Worm (Caenorhabditis elegans) whole organism, midembryonic: ENCODE data around the gene C45G9.6.
"Not testable (repeated sequence)": the region's sequence is repeated elsewhere in the genome, so short reads cannot be mapped to it uniquely, and the experiment has no call there.

Experiments
- T22C8.4 ChIP-seq: fragments of 200-800 bp; sonication (Bioruptor generic); IDR thresholded peaks from 2 replicates; pipeline ENCODE4 v1.3.6; 2022; ENCODE audit warnings: missing genetic modification characterization, missing compliant biosample characterization
- cog-1 ChIP-seq: sonication (generic microtip); optimal IDR thresholded peaks from 2 replicates; lab custom pipeline; 2016; ENCODE audit warnings: missing genetic modification characterization, missing compliant biosample characterization
- flt-1 ChIP-seq: fragments of 200-800 bp; sonication (Bioruptor generic); IDR thresholded peaks from 2 replicates; pipeline ENCODE4 v1.3.6; 2022; ENCODE audit warnings: missing genetic modification characterization, missing compliant biosample characterization
- klf-2 ChIP-seq: fragments of 200-800 bp; sonication (Bioruptor generic); conservative IDR thresholded peaks from 2 replicates; pipeline ENCODE4 v1.3.6; 2022; ENCODE audit warnings: missing genetic modification reagents, missing genetic modification characterization, missing compliant biosample characterization
- med-1 ChIP-seq: sonication (generic microtip); optimal IDR thresholded peaks from 2 replicates; lab custom pipeline; 2017; ENCODE audit warnings: missing genetic modification characterization, mild to moderate bottlenecking, missing compliant biosample characterization, antibody characterized with exemption, missing genetic modification reagents; ENCODE audit not compliant: insufficient read depth
- ref-1 ChIP-seq: fragments of 200-800 bp; sonication (Bioruptor generic); conservative IDR thresholded peaks from 2 replicates; pipeline ENCODE4 v1.3.6; 2022; ENCODE audit warnings: missing genetic modification reagents, missing genetic modification characterization, missing compliant biosample characterization
- tab-1 ChIP-seq: fragments of 200-800 bp; sonication (Bioruptor generic); IDR thresholded peaks from 2 replicates; pipeline ENCODE4 v1.3.6; 2022; ENCODE audit warnings: missing genetic modification characterization, missing compliant biosample characterization
- ztf-23 ChIP-seq: fragments of 200-800 bp; sonication (Bioruptor generic); IDR thresholded peaks from 2 replicates; pipeline ENCODE4 v1.3.6; 2022; ENCODE audit warnings: missing genetic modification reagents, missing genetic modification characterization, missing compliant biosample characterization
- ztf-29 ChIP-seq: fragments of 200-800 bp; sonication (Bioruptor generic); IDR thresholded peaks from 2 replicates; pipeline ENCODE4 v1.3.6; 2022; ENCODE audit warnings: missing genetic modification reagents, missing genetic modification characterization, missing compliant biosample characterization

C45G9.6 gene

ce11 chrIII:5047740-5048139 lies 11.5 kb downstream of the C45G9.6 start, which contains the start of gene C45G9.5:
TSS of gene C45G9.5 (plus strand) at chrIII:5048117.
- TF ChIP-seq flt-1 (GFP tag; lab: Robert Waterston, UW) (no peak), ref-1 (GFP tag; lab: Robert Waterston, UW) (no peak)

ce11 chrIII:5051949-5052348 lies 15.7 kb downstream of the C45G9.6 start, which contains the start of gene C45G9.15:
TSS of gene C45G9.15 (minus strand) at chrIII:5052049.
- TF ChIP-seq flt-1 (GFP tag; lab: Robert Waterston, UW) (no peak), med-1 (no peak), T22C8.4 (GFP tag; lab: Robert Waterston, UW) (no peak), ref-1 (GFP tag; lab: Robert Waterston, UW) (no peak), ztf-23 (GFP tag; lab: Robert Waterston, UW) (no peak), klf-2 (GFP tag; lab: Robert Waterston, UW) (no peak), ztf-29 (GFP tag; lab: Robert Waterston, UW) (no peak), tab-1 (no peak), cog-1 (no peak)

ce11 chrIII:5053541-5053940 lies 17.3 kb downstream of the C45G9.6 start, which contains the start of gene C45G9.8:
TSS of gene C45G9.8 (minus strand) at chrIII:5053641.
- TF ChIP-seq ref-1 (GFP tag; lab: Robert Waterston, UW) = no peak
- TF ChIP-seq T22C8.4 (GFP tag; lab: Robert Waterston, UW) = no peak
- TF ChIP-seq tab-1 = no peak
- no peak for TF ChIP-seq med-1
- no peak for TF ChIP-seq ztf-29 (GFP tag; lab: Robert Waterston, UW)
- TF ChIP-seq cog-1 = no peak
- no peak for TF ChIP-seq flt-1 (GFP tag; lab: Robert Waterston, UW)
- TF ChIP-seq ztf-23 (GFP tag; lab: Robert Waterston, UW) = no peak
- no peak for TF ChIP-seq klf-2 (GFP tag; lab: Robert Waterston, UW)

- TF ChIP-seq cog-1; ref-1 (GFP tag; lab: Robert Waterston, UW); med-1: not testable (repeated sequence)
Measured at ce11 chrIII:5055709-5056108, 19.5 kb downstream of the C45G9.6 start, which contains the start of gene C45G9.9. TSS of gene C45G9.9 (minus strand) at chrIII:5055809.

- no peak for TF ChIP-seq ref-1 (GFP tag; lab: Robert Waterston, UW)
- TF ChIP-seq tab-1 = no peak
- TF ChIP-seq med-1 = no peak
- no peak for TF ChIP-seq flt-1 (GFP tag; lab: Robert Waterston, UW)
- TF ChIP-seq ztf-29 (GFP tag; lab: Robert Waterston, UW) = no peak
- TF ChIP-seq cog-1 = no peak
- no peak for TF ChIP-seq T22C8.4 (GFP tag; lab: Robert Waterston, UW)
- no peak for TF ChIP-seq ztf-23 (GFP tag; lab: Robert Waterston, UW)
- TF ChIP-seq klf-2 (GFP tag; lab: Robert Waterston, UW) = no peak
Measured at ce11 chrIII:5061798-5062197, 25.5 kb downstream of the C45G9.6 start, which contains the start of gene C45G9.10. TSS of gene C45G9.10 (minus strand) at chrIII:5061898.

- not testable (repeated sequence) for TF ChIP-seq med-1; flt-1 (GFP tag; lab: Robert Waterston, UW); tab-1
Measured at ce11 chrIII:5062406-5062805, 26.1 kb downstream of the C45G9.6 start, which contains the start of gene C45G9.4. TSS of gene C45G9.4 (plus strand) at chrIII:5062706.

- peak; percentile 62 for TF ChIP-seq cog-1
- peak; percentile 61 for TF ChIP-seq flt-1 (GFP tag; lab: Robert Waterston, UW)
- no peak for TF ChIP-seq ztf-29 (GFP tag; lab: Robert Waterston, UW)
- TF ChIP-seq med-1 = no peak
- TF ChIP-seq T22C8.4 (GFP tag; lab: Robert Waterston, UW) = no peak
- TF ChIP-seq tab-1 = no peak
- TF ChIP-seq ref-1 (GFP tag; lab: Robert Waterston, UW) = no peak
- peak; percentile 74 for TF ChIP-seq ztf-23 (GFP tag; lab: Robert Waterston, UW)
- TF ChIP-seq klf-2 (GFP tag; lab: Robert Waterston, UW) = no peak
Measured at ce11 chrIII:5068675-5069233, 32.5 kb downstream of the C45G9.6 start, which contains the start of the genes C45G9.11 and C45G9.2. TSS of gene C45G9.11 (minus strand) at chrIII:5068725. TSS of gene C45G9.2 (plus strand) at chrIII:5069066.

DNA sequence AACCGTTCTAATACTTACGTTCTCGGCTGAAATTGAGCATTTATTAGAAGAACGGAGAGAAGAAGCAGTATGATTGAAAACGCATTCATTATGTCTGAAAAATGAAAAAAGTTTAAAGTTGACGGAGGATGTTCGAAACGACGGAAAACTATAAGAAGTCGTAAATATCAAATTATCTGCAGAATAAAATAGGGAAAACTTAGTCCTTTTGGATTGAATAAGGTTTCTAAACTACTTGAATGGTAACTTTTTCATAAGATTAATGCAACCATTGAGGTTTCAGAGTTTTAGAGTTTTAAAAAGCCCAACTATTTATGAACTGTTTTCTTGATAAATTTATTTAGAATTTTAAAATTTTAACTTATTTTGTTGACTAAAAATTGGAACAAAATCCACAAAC lies 35.3 kb downstream of the C45G9.6 start, which contains the start of gene C45G9.12:
Gene C45G9.12, minus strand, starts transcription at position 101 of the 400 bp plus-strand sequence.
- no peak for TF ChIP-seq med-1
- TF ChIP-seq ztf-29 (GFP tag; lab: Robert Waterston, UW) = no peak

DNA sequence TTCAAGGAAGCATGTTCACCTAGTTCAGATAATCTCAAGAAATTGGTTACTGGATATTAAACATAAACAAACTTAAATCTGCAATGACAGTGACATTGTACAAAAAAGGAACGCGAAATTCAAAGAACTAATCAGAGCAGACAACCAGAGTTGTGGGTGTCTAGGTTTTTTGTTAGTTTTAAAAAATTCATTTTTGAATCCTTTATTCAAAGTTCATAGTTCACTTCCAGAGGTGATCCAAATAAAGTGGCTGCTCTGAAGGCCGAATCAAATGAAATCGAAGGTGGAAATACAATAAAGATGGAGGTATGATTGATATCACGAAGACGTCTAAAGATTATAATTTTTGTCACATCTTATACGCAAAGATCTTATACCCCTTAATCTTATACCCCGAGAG lies 38.1 kb downstream of the C45G9.6 start, which contains the start of gene ttbk-6:
Gene ttbk-6, plus strand, starts transcription at position 301 of the 400 bp plus-strand sequence.
- TF ChIP-seq ztf-29 (GFP tag; lab: Robert Waterston, UW) = no peak
- TF ChIP-seq tab-1 = no peak
- no peak for TF ChIP-seq klf-2 (GFP tag; lab: Robert Waterston, UW)
- TF ChIP-seq ref-1 (GFP tag; lab: Robert Waterston, UW) = no peak
- no peak for TF ChIP-seq med-1
- TF ChIP-seq ztf-23 (GFP tag; lab: Robert Waterston, UW) = no peak
- no peak for TF ChIP-seq cog-1
- TF ChIP-seq T22C8.4 (GFP tag; lab: Robert Waterston, UW) = no peak
- no peak for TF ChIP-seq flt-1 (GFP tag; lab: Robert Waterston, UW)

ce11 chrIII:5076569-5076968 lies 40.3 kb downstream of the C45G9.6 start:
- TF ChIP-seq ref-1 (GFP tag; lab: Robert Waterston, UW) (no peak), cog-1 (no peak)
